Worm (Caenorhabditis elegans) whole organism, late embryonic: ENCODE data around the gene ceh-92.

Source experiments
- nfya-1 ChIP-seq: sonication (generic microtip); optimal IDR thresholded peaks from 2 replicates; lab custom pipeline; 2017; ENCODE audit warnings: missing genetic modification characterization, mild to moderate bottlenecking, missing compliant biosample characterization, antibody characterized with exemption, moderate library complexity
- nhr-11 ChIP-seq: fragments of 150-350 bp; optimal IDR thresholded peaks from 2 replicates; lab custom pipeline; 2014; ENCODE audit warnings: missing biosample characterization, missing genetic modification characterization
- ref-2 ChIP-seq: sonication (generic microtip); optimal IDR thresholded peaks from 2 replicates; lab custom pipeline; 2016; ENCODE audit warnings: missing genetic modification characterization, missing compliant biosample characterization

DNA sequence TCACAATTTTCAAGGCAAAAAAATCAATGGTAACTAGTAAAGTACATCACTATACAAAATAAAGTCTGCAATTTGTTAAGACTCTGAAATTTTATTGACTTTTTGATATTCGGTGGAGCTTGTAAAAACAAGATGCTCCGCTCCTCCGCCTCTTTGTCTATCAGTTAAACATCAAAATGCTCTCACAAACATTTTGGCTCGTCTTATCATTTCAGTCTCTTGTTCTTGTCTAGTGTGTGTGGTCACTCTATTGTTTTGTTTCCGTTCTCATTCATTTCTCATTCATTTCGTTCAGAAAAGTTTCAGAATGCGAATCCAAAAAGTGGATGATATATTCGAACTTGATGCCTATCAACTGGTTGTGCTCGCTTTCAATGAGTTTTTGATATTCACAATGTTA is 33.3 kb upstream of the ceh-92 start, which contains the start of gene Y66D12A.13:
- TF ChIP-seq ref-2 (tag; lab: Kevin White, UChicago) (no peak), nfya-1 (tag; lab: Kevin White, UChicago) (no peak), nhr-11 (tag; lab: Kevin White, UChicago) (no peak)
